Fruit fly (Drosophila melanogaster): ENCODE results near the gene CG14270.

dm6 chrX:3453038-3453819 is 31.9 kb downstream of the CG14270 start:
- TF ChIP-seq CG13204 (GFP tag; optimal IDR thresholded peaks at IDR 0.05), result no peak
- TF ChIP-seq CG10348 (GFP tag; IDR thresholded peaks at IDR 0.05), result no peak
- TF ChIP-seq CG14655 (GFP tag; optimal IDR thresholded peaks at IDR 0.05), result peak; percentile 40
- TF ChIP-seq EcR (GFP tag; optimal IDR thresholded peaks at IDR 0.05), result no peak
- TF ChIP-seq CG32121 (GFP tag; IDR thresholded peaks at IDR 0.05), result peak; percentile 81
- TF ChIP-seq Snoo (tag; optimal IDR thresholded peaks at IDR 0.05), result no peak
- no peak for TF ChIP-seq CG15710 (tag; optimal IDR thresholded peaks at IDR 0.05)
